Fruit fly (Drosophila melanogaster): ENCODE data around the gene CG6938.

CG6938 gene

dm6 chr3L:12016186-12016585 lies 31.5 kb downstream of the CG6938 start:
- TF ChIP-seq psq (optimal IDR thresholded peaks at IDR 0.05) (no peak), ttk (optimal IDR thresholded peaks at IDR 0.05) (no peak), Myc (optimal IDR thresholded peaks at IDR 0.05) (no peak), insv (optimal IDR thresholded peaks at IDR 0.05) (no peak), h (optimal IDR thresholded peaks at IDR 0.05) (no peak), Sin3A (optimal IDR thresholded peaks at IDR 0.05) (no peak)

dm6 chr3L:12021903-12022302 lies 37.2 kb downstream of the CG6938 start:
- TF ChIP-seq h (optimal IDR thresholded peaks at IDR 0.05) (no peak), Sin3A (optimal IDR thresholded peaks at IDR 0.05) (no peak), ttk (optimal IDR thresholded peaks at IDR 0.05) (no peak), Myc (optimal IDR thresholded peaks at IDR 0.05) (no peak), insv (optimal IDR thresholded peaks at IDR 0.05) (no peak), psq (optimal IDR thresholded peaks at IDR 0.05) (no peak)

DNA sequence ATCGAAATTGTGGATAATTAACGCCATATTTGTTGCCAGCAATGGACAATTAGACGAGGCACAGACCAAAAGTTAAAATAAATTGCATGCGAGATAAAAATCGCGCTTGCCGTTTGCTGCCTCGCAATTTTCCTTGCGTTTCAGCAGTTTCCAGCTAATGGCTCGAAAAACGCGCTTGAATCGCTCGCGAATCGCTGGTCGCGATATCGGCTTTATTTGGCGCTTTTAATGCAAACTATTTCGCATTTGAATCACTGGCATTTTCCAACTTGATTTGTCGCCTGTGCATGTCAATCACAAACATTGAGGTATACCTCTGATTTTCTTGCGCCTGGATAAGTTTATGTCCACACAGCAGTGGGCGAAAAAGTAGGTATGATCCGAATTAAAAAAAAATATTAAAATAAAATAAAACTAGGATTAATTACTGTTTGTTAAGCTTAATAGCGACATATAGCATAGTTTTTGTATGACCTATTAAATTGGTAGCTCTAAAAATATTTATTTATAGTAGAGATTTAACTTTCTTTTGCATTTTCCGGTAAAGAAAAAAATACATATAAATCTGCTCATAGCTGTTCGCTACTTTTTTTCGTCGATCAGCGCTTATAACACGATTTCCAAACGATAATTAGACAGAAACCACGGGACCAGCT lies 38.6 kb downstream of the CG6938 start:
- no peak for TF ChIP-seq Sin3A (optimal IDR thresholded peaks at IDR 0.05)
- TF ChIP-seq insv (optimal IDR thresholded peaks at IDR 0.05) = no peak
- TF ChIP-seq psq (optimal IDR thresholded peaks at IDR 0.05) = no peak
- TF ChIP-seq h (optimal IDR thresholded peaks at IDR 0.05) = no peak
- TF ChIP-seq Myc (optimal IDR thresholded peaks at IDR 0.05) = no peak
- TF ChIP-seq ttk (optimal IDR thresholded peaks at IDR 0.05) = no peak

DNA sequence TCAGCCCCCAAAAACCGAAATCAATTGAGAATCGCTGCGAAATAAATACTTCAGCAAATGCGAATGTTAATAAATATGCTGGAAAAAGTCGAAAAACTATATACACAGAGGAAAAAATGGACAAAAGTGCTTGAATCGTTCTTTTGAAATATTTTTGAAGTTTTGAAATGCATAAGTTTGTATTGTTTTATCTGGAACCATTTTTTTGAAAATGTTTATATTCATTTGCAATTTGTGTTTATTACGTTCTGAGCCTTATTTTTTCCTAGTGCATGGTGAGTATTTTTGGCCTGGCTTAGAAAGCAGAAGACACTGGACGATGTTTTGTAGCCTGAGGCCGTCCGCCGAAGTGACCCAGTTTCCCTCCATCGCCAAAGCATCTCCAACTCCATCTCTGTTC lies 40.2 kb downstream of the CG6938 start:
- TF ChIP-seq Myc (optimal IDR thresholded peaks at IDR 0.05) (no peak), insv (optimal IDR thresholded peaks at IDR 0.05) (no peak), ttk (optimal IDR thresholded peaks at IDR 0.05) (no peak), h (optimal IDR thresholded peaks at IDR 0.05) (no peak), psq (optimal IDR thresholded peaks at IDR 0.05) (no peak), Sin3A (optimal IDR thresholded peaks at IDR 0.05) (no peak)

dm6 chr3L:12027929-12028328 lies 43.2 kb downstream of the CG6938 start:
- TF ChIP-seq ttk (optimal IDR thresholded peaks at IDR 0.05) (no peak), Myc (optimal IDR thresholded peaks at IDR 0.05) (no peak), h (optimal IDR thresholded peaks at IDR 0.05) (no peak)

dm6 chr3L:12028534-12029029 lies 43.9 kb downstream of the CG6938 start:
- TF ChIP-seq insv (optimal IDR thresholded peaks at IDR 0.05) = no peak
- TF ChIP-seq Myc (optimal IDR thresholded peaks at IDR 0.05) = no peak
- TF ChIP-seq psq (optimal IDR thresholded peaks at IDR 0.05) = no peak
- no peak for TF ChIP-seq ttk (optimal IDR thresholded peaks at IDR 0.05)
- TF ChIP-seq h (optimal IDR thresholded peaks at IDR 0.05) = no peak
- TF ChIP-seq Sin3A (optimal IDR thresholded peaks at IDR 0.05) = no peak

DNA sequence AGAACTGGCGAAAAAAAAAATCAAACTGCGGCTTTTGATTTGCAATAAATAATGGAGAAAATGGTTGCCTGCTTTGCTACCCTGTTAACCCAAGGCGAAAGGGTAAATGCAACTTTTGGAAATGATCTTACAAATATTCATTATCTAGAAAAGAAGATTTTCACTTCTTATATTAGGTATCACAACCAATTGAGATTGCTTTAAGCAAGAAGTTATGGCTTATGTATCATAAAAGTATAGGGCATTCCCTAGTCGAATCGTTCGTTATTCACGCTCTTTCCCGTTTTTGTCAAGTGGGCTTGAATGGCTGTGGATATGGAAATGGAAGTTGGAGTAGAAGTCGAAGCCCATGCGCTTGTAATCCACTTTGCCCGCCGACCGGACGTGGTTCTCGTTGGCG lies 45.8 kb downstream of the CG6938 start:
- no peak for TF ChIP-seq Myc (optimal IDR thresholded peaks at IDR 0.05)
- no peak for TF ChIP-seq h (optimal IDR thresholded peaks at IDR 0.05)
- TF ChIP-seq Sin3A (optimal IDR thresholded peaks at IDR 0.05) = no peak
- no peak for TF ChIP-seq psq (optimal IDR thresholded peaks at IDR 0.05)
- no peak for TF ChIP-seq insv (optimal IDR thresholded peaks at IDR 0.05)
- TF ChIP-seq ttk (optimal IDR thresholded peaks at IDR 0.05) = no peak

DNA sequence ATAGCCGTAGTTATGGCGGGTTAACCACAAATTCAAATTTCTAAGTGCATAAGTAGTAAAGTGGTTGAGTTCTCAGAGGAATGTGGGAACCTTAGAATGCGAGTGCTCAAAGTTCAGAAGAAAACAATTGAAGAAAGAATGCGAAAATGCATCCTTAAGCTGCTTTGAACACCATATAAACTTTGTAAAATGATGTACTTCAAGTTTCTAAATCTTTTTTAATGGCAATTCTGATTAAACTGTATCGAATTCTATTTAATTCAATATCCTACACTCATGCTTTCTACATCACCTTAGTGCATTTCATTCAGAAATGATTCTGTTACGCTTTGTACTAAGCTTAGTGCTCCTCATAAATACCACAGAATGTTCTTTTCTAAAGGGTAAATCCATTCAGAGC lies 47.6 kb downstream of the CG6938 start, which contains the start of gene CG43993:
TSS of gene CG43993 (plus strand) at position 301 of the 400 bp plus-strand sequence.
- TF ChIP-seq insv (optimal IDR thresholded peaks at IDR 0.05) = no peak
- TF ChIP-seq ttk (optimal IDR thresholded peaks at IDR 0.05) = no peak
- no peak for TF ChIP-seq Myc (optimal IDR thresholded peaks at IDR 0.05)
- no peak for TF ChIP-seq psq (optimal IDR thresholded peaks at IDR 0.05)
- no peak for TF ChIP-seq h (optimal IDR thresholded peaks at IDR 0.05)
- TF ChIP-seq Sin3A (optimal IDR thresholded peaks at IDR 0.05) = no peak

dm6 chr3L:12036658-12037057 lies 52.0 kb downstream of the CG6938 start:
- no peak for TF ChIP-seq Sin3A (optimal IDR thresholded peaks at IDR 0.05)
- no peak for TF ChIP-seq ttk (optimal IDR thresholded peaks at IDR 0.05)
- no peak for TF ChIP-seq insv (optimal IDR thresholded peaks at IDR 0.05)

- TF ChIP-seq Myc (optimal IDR thresholded peaks at IDR 0.05) = no peak
- TF ChIP-seq Sin3A (optimal IDR thresholded peaks at IDR 0.05) = no peak
- no peak for TF ChIP-seq ttk (optimal IDR thresholded peaks at IDR 0.05)
- TF ChIP-seq h (optimal IDR thresholded peaks at IDR 0.05) = no peak
- TF ChIP-seq insv (optimal IDR thresholded peaks at IDR 0.05) = no peak
- no peak for TF ChIP-seq psq (optimal IDR thresholded peaks at IDR 0.05)
Observed at dm6 chr3L:12037449-12038163, 52.9 kb downstream of the CG6938 start.

DNA sequence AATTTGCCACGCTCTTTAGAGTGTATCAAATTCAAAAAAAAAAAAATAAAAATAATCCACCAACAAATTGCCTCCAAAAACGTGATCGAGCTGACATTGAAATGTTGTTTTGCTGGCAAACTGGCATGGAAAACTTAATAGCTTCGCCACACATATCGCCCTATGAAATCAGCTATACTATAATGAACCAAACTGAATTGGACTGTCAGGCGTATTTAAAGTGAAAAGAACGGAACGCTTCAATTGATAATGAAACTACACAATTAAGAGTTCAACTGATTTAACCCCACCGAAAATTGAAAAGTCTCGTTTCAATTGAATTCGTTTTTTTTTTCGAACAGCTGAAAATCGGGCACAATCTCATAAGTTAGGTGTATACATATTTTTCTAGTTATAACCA lies 54.4 kb downstream of the CG6938 start:
- no peak for TF ChIP-seq h (optimal IDR thresholded peaks at IDR 0.05)
- no peak for TF ChIP-seq Myc (optimal IDR thresholded peaks at IDR 0.05)
- TF ChIP-seq Sin3A (optimal IDR thresholded peaks at IDR 0.05) = no peak
- no peak for TF ChIP-seq ttk (optimal IDR thresholded peaks at IDR 0.05)
- TF ChIP-seq psq (optimal IDR thresholded peaks at IDR 0.05) = no peak
- TF ChIP-seq insv (optimal IDR thresholded peaks at IDR 0.05) = no peak
